Worm (Caenorhabditis elegans): Measurements from ENCODE around the gene Y38H6C.24.

Y38H6C.24 gene

DNA sequence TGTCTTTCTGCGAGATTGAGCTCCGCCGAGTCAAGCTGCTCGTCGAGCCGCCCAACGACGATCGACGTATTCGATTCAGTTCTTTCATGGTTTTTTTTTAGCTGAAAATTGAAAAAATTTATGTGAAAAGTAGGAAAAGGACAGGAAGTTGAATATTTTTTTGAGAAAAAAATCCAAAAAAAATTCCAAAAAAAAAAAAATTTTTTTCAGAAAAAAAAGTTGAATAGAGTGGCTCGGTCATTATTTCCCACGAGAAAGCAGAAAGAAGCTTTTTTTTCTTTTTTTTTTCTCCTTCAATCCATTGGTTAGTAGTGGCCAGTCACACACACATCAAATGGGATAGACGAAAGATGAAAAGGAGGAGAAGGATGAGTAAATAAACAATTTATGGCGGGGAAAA is 41.0 kb upstream of the Y38H6C.24 start, which contains the start of gene dhcr-7:
dhcr-7 (minus strand) TSS at position 101 of the 400 bp plus-strand sequence.
- TF ChIP-seq unc-42 (tag; optimal IDR thresholded peaks at IDR 0.05) (no peak), ceh-18 (tag; optimal IDR thresholded peaks at IDR 0.05) (no peak), dmd-4 (tag; optimal IDR thresholded peaks at IDR 0.05; ENCODE audit: borderline replicate concordance) (no peak), unc-55 (GFP tag; optimal IDR thresholded peaks at IDR 0.05) (no peak), nhr-11 (tag; optimal IDR thresholded peaks at IDR 0.05) (no peak), nfya-1 (tag; optimal IDR thresholded peaks at IDR 0.05) (no peak), madf-2 (tag; optimal IDR thresholded peaks at IDR 0.05) (no peak), sox-2 (GFP tag; IDR thresholded peaks at IDR 0.05) (no peak), pha-4 (tag; optimal IDR thresholded peaks at IDR 0.05) (no peak), sox-4 (tag; optimal IDR thresholded peaks at IDR 0.05) (no peak), K02D7.2 (tag; optimal IDR thresholded peaks at IDR 0.05) (no peak)

DNA sequence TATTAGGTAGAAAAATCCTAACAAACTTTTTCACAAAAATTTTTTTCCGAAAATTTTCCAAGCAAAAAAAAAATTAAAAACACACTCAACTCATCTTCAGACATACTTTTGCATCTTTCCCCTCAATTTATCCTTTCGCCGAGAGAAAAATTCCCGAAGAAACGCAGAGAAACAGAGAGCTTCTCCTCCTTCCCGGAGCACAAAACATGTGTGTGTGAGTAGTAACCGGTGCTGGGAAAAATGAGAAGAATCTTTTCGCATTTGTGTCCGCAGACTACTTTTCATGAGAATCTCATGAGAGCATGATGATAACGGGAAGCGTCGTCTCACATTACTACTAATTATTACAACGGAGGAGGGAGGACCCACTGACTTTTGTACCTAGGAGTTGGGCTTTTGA is 39.7 kb upstream of the Y38H6C.24 start:
- TF ChIP-seq sdc-2 (tag; optimal IDR thresholded peaks at IDR 0.05) (no peak), hlh-8 (tag; optimal IDR thresholded peaks at IDR 0.05) (peak; percentile 53), ceh-22 (tag; optimal IDR thresholded peaks at IDR 0.05) (no peak), rnt-1 (tag; optimal IDR thresholded peaks at IDR 0.05) (no peak), ref-2 (tag; optimal IDR thresholded peaks at IDR 0.05) (no peak), zip-5 (tag; optimal IDR thresholded peaks at IDR 0.05) (no peak), ceh-18 (tag; optimal IDR thresholded peaks at IDR 0.05) (peak; percentile 9), odd-2 (tag; optimal IDR thresholded peaks at IDR 0.05) (no peak), madf-2 (tag; optimal IDR thresholded peaks at IDR 0.05) (no peak), ceh-34 (tag; optimal IDR thresholded peaks at IDR 0.05) (no peak)

DNA sequence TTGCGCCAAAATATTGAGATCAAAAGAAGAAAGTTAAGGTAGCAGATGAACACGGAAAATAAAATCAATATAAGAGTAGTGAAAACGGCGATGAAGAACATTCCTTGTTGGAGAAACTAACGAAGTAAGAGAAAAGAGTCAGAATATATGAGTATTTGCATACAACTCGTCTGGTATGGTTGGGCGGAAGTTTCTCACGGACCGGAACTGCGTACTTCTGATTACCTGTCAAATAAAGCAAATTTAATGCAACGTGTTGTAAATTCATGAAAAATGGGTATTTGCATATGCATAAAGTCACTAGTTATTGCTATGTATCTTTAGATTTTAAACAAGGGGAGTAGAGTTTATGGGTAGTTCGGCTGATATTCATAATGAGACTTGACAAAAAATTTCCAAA is 37.1 kb upstream of the Y38H6C.24 start, which contains the start of gene srbc-78:
srbc-78 (minus strand) TSS at position 101 of the 400 bp plus-strand sequence.
- TF ChIP-seq madf-2 (tag; optimal IDR thresholded peaks at IDR 0.05) (no peak), pat-9 (tag; optimal IDR thresholded peaks at IDR 0.05) (no peak), elt-2 (tag; optimal IDR thresholded peaks at IDR 0.05) (no peak), ceh-14 (tag; optimal IDR thresholded peaks at IDR 0.05) (no peak), hlh-30 (tag; optimal IDR thresholded peaks at IDR 0.05; ENCODE audit: insufficient read depth) (no peak), ceh-31 (tag; optimal IDR thresholded peaks at IDR 0.05) (no peak), elt-4 (tag; optimal IDR thresholded peaks at IDR 0.05) (no peak), eyg-1 (tag; optimal IDR thresholded peaks at IDR 0.05) (no peak), syd-9 (tag; optimal IDR thresholded peaks at IDR 0.05) (no peak), ceh-45 (GFP tag; IDR thresholded peaks at IDR 0.05) (no peak), sdc-2 (tag; optimal IDR thresholded peaks at IDR 0.05) (no peak), ets-4 (tag; optimal IDR thresholded peaks at IDR 0.05) (no peak), nhr-232 (tag; optimal IDR thresholded peaks at IDR 0.05) (no peak), che-1 (tag; optimal IDR thresholded peaks at IDR 0.05) (no peak), lin-11 (tag; optimal IDR thresholded peaks at IDR 0.05) (no peak), ahr-1 (tag; optimal IDR thresholded peaks at IDR 0.05) (no peak)

DNA sequence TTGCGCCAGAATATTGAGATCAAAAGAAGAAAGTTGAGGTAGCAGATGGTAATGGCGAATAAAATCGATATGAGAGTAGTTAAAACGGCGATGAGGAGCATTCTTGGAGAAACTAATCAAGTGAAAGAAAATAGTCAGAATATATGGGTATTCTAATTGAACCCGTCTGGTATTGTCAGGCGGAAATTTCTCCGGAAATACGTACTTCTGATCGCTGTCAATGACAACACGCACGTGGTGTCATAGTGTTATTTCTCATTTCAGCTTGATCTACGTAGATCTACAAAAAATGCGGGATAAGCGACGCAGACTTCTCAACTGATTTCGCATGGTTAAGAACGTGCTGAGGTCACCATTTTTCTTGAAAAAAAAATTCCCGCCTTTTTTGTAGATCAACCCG is 33.9 kb upstream of the Y38H6C.24 start, which contains the start of gene srbc-79:
srbc-79 (minus strand) TSS at position 101 of the 400 bp plus-strand sequence.
- TF ChIP-seq che-1 (tag; optimal IDR thresholded peaks at IDR 0.05) (no peak), elt-2 (tag; optimal IDR thresholded peaks at IDR 0.05) (no peak), K09A11.1 (tag; optimal IDR thresholded peaks at IDR 0.05; ENCODE audit: insufficient read depth) (no peak), nfya-1 (tag; optimal IDR thresholded peaks at IDR 0.05) (no peak), hlh-30 (tag; optimal IDR thresholded peaks at IDR 0.05; ENCODE audit: insufficient read depth) (no peak), F13H6.1 (tag; optimal IDR thresholded peaks at IDR 0.05) (no peak), ceh-45 (GFP tag; IDR thresholded peaks at IDR 0.05) (no peak), ceh-6 (GFP tag; optimal IDR thresholded peaks at IDR 0.05) (no peak)
